Fruit fly (Drosophila melanogaster) S2 (cell line): ENCODE data around the gene Faf2.

Experiments
- CG8478 ChIP-seq: fragments of >200 bp; optimal IDR thresholded peaks from 2 replicates; lab custom pipeline; 2018
- CTCF ChIP-seq, 2 experiments: fragments of >200 bp; optimal IDR thresholded peaks; 2 replicates each; lab custom pipeline; 2018

Gene Faf2

DNA sequence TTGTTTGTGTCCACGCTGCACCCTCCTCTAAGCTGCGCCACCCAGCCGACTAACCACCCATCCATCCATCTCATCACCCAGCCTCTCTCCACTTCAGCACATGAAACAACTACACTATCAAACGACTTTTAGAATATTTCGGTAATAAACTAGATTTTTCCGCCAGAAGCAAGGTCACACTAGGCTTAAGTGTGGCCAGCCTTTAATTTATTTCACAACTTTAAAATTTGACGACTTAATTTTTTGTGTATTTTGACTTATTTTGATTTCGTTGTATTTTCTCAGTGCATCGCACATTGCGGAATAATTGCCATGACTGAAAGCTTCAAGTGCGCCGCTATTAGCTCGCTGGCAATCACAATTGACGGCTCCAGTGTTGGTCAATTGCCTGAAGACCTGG lies 16.4 kb upstream of the Faf2 start:
- TF ChIP-seq CTCF (optimal IDR thresholded peaks at IDR 0.05; lab: Kevin White, UChicago): no peak
- no peak for TF ChIP-seq CG8478 (lab: Kevin White, UChicago)

DNA sequence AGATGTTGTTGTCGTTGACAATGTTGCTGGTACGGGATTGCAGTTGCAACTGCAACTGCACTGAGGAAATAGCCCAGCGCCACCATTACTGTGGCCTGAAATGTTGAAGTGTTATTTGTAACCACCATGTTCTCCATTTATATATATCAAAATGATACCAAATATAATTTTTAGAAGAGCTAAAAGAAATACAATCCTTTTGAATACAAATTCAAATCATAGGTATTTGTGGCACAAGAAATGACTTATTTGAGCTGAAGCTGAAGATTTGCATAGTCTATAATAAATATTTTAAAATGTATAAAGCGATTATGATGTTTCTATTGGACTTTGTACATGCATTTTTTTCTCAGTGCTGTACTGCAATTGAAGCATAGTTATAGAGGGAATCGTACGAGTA lies 11.1 kb upstream of the Faf2 start:
- TF ChIP-seq CTCF (optimal IDR thresholded peaks at IDR 0.05; lab: Kevin White, UChicago): no peak
- no peak for TF ChIP-seq CG8478 (lab: Kevin White, UChicago)

DNA sequence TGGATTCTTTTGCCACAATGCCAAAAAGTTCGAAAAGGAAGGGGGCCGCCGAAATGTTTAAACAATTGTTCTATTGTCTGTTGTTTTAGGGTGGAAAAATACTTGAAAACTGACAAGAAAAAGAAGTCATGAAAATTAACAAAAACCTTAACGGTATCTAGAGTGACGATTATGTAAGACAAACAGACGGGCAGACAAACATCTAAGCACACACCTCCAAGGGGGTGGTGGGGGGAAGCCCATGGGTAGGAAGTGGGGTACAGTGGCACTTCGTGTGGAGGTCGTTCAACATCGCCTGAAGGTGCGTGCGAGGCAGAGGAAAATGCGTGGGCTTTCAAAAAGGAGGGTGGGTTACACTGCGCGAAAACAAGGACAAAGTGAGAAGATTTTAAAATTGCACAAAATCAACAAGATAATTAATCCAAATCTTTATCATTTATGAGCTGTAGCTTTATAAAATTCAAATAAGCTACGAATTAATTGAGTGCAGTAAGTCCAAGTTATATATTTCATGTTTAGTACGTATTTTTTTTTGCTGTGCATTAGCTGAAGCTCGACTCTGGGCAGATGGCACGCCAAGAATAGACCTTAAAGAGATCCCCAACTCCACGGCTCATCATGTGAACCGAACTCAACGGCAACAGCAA lies 9.0 kb upstream of the Faf2 start:
- no peak for TF ChIP-seq CTCF (optimal IDR thresholded peaks at IDR 0.05; lab: Kevin White, UChicago)
- TF ChIP-seq CG8478 (lab: Kevin White, UChicago): no peak

DNA sequence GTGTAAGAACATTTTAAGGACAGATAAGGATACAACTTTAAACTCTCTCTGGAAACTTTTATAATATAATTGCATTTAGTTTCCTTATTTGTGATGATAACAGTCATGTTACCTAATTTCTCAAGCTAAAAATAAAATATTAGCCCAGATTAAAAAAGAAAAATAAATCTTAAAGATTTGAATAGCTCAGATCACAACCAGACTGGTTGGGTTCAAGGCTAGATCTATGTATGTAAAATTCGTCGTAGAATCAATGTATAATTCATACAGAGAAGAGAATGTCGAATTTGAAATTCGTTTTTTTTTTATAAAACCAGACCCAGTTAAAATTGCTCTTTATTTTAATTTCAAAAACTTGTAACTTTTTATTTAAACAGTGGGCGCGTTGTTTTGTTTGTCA lies 5.6 kb upstream of the Faf2 start:
- peak in 1 of 2 experiments; percentile 63 for TF ChIP-seq CTCF (optimal IDR thresholded peaks at IDR 0.05; lab: Kevin White, UChicago)
- TF ChIP-seq CG8478 (lab: Kevin White, UChicago): no peak

- TF ChIP-seq CTCF (optimal IDR thresholded peaks at IDR 0.05; lab: Kevin White, UChicago): no peak
- TF ChIP-seq CG8478 (lab: Kevin White, UChicago): no peak
Measured at dm6 chr2L:18713686-18714085, 5.2 kb upstream of the Faf2 start, which contains the start of gene Irk3. Gene Irk3 (minus strand): TSS chr2L:18713748.

DNA sequence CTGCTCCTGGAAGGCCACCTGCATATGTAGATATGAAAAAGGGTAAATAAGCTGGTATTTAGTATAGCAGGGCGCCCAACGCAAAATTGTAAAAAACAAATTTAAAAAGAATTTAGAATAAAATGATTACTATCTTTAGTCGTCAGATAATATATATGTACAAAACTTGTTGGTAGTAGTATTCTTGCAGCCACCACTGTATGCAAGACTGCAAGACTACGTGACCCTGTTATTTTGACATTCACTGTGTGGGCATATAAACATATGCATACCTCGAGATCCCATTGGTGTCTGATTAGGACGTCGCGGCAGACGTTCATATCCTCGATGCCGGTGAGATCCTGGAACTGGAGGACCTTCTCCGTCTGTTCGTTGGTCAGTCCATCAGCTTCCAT lies 647 bp downstream of the Faf2 start:
- TF ChIP-seq CG8478 (lab: Kevin White, UChicago) (no peak), CTCF (optimal IDR thresholded peaks at IDR 0.05; lab: Kevin White, UChicago) (no peak)

DNA sequence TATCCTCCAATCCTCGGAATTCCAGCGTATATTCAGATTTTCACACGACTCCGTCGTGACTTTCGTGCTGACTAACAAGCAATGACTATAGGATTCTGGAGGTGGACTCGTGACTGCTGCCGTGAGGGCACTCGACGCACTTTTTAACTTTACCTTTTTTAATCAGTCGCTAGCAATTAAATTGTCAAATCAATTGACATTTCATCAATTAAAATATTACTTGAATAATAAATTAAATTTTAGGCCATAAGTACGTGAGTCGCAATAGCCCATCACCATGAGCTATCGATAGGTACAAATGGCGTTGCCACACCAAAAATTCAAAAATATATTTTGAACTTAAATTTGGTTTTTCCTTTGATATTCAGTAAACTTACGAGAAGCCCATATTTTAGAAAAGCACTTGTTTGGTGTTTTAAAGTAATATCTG lies 2.9 kb downstream of the Faf2 start, which contains the start of gene Jwa:
Jwa (minus strand) TSS at position 87 of the 430 bp plus-strand sequence.
- no peak for TF ChIP-seq CTCF (optimal IDR thresholded peaks at IDR 0.05; lab: Kevin White, UChicago)
- no peak for TF ChIP-seq CG8478 (lab: Kevin White, UChicago)

dm6 chr2L:18702721-18703488 lies 5.6 kb downstream of the Faf2 start, which contains the start of the genes CG10376 and CG10343:
Gene CG10376 (minus strand): TSS chr2L:18703105.
Gene CG10343 (plus strand): TSS chr2L:18703473.
- no peak for TF ChIP-seq CG8478 (lab: Kevin White, UChicago)
- TF ChIP-seq CTCF (optimal IDR thresholded peaks at IDR 0.05; lab: Kevin White, UChicago): no peak

- no peak for TF ChIP-seq CTCF (optimal IDR thresholded peaks at IDR 0.05; lab: Kevin White, UChicago)
- no peak for TF ChIP-seq CG8478 (lab: Kevin White, UChicago)
Measured at dm6 chr2L:18698559-18699130, 9.8 kb downstream of the Faf2 start, which contains the start of gene CG10341. Gene CG10341 (plus strand): TSS chr2L:18698714.

dm6 chr2L:18695404-18695804 lies 13.1 kb downstream of the Faf2 start, which contains the start of the genes CG10383 and CG10338:
Gene CG10383 (minus strand): TSS chr2L:18695602.
Gene CG10338 (plus strand): TSS chr2L:18695664.
- TF ChIP-seq CG8478 (lab: Kevin White, UChicago): no peak
- TF ChIP-seq CTCF (optimal IDR thresholded peaks at IDR 0.05; lab: Kevin White, UChicago): no peak

DNA sequence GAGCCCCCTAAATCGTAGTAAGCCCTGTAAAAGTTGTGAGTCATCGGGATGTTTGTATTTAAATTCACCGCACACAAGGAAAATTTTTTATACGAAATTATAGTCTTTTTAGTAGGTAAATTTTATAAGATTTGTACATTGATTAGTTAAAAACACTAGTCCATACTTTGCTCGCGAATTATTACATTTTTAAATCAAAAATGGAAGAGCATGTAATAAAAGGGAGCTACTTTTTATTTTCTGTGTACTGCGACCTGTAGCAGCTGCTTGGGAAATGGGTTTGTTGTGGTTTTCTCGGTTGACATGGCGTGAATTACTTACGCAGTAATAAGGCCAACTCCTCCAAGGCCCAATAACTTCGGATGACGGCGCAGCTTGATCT lies 13.8 kb downstream of the Faf2 start:
- TF ChIP-seq CG8478 (lab: Kevin White, UChicago): no peak
- TF ChIP-seq CTCF (optimal IDR thresholded peaks at IDR 0.05; lab: Kevin White, UChicago): no peak

DNA sequence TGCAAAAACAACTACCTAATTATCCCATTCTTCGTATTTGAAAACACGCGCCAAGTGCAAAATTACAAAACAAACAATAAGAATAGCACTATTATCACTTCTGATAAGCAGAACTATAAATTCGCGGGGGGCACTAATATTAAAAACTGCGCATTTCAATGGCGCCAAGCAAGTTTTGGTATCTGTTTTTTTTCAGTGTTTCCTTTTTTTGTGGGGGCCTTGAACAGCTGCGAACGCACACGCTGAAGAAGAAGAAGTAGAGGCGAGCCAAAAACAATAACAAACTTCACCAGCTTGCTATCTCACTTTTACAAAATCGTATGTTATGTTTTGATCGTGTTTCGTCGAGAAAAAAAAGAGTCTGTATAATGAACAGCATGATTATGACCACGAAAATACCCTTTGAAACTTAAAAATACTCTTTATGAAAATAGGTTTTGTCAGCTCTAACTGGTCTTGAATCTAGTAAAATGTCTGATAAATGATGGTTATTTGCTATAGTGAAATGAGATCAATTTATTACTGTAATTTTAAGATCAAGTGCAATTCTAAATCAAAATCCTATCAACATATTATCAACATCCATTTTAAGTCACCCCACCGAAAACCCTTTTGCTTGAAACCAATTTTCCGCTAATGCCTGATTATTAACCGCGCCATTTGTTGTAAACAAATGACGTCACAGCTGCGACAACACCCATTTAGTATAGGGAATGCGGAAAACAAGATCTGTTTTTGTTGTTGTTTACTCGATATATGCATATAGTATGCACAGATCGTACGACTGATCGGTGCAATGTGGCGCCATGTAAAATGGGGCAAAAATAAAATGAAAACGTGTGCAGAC lies 14.4 kb downstream of the Faf2 start:
- TF ChIP-seq CTCF (optimal IDR thresholded peaks at IDR 0.05; lab: Kevin White, UChicago) (no peak), CG8478 (lab: Kevin White, UChicago) (no peak)

DNA sequence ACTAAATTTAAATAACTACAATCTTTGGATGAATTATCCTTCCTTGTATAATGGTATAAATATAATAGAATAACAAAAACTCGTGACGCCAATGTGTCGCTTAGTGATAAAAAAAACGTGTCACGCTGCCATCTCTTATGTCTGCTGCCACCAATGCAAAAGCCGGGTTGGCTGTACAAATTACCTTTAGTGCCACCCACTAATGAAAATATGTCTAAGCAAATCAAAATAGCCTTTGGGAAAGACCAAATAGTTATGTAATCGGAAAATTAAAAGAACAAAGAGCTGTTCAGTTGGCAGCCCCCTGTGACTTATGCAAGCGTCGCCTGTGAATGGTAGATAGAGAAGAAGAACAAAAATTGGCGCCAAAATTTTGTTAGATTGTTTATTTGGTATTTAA lies 19.1 kb downstream of the Faf2 start, which contains the start of gene CG10336:
CG10336 (plus strand) TSS at position 153 of the 400 bp plus-strand sequence.
- TF ChIP-seq CTCF (optimal IDR thresholded peaks at IDR 0.05; lab: Kevin White, UChicago) (no peak), CG8478 (lab: Kevin White, UChicago) (no peak)
